Worm (Caenorhabditis elegans): ENCODE results near the gene W04H10.2.

Gene W04H10.2

ce11 chrII:587533-587932 lies 17.8 kb upstream of the W04H10.2 start, which contains the start of gene fbxb-34:
Gene fbxb-34 (plus strand): TSS chrII:587833.
- TF ChIP-seq snpc-1.2 (GFP tag; IDR thresholded peaks at IDR 0.05) = no peak

- no peak for TF ChIP-seq lin-1 (GFP tag; IDR thresholded peaks at IDR 0.05)
- no peak for TF ChIP-seq lir-3 (tag; optimal IDR thresholded peaks at IDR 0.05)
- TF ChIP-seq nhr-76 (tag; optimal IDR thresholded peaks at IDR 0.05) = no peak
- no peak for TF ChIP-seq unc-39 (tag; optimal IDR thresholded peaks at IDR 0.05)
- TF ChIP-seq D1046.2 (GFP tag; IDR thresholded peaks at IDR 0.05) = no peak
- TF ChIP-seq zip-2 (tag; optimal IDR thresholded peaks at IDR 0.05) = no peak
- no peak for TF ChIP-seq zag-1 (tag; optimal IDR thresholded peaks at IDR 0.05)
Observed at ce11 chrII:591110-591509, 14.3 kb upstream of the W04H10.2 start, which contains the start of gene W08F4.10. Gene W08F4.10 (minus strand): TSS chrII:591210.

ce11 chrII:593221-593620 lies 12.1 kb upstream of the W04H10.2 start, which contains the start of gene W08F4.1:
Gene W08F4.1 (plus strand): TSS chrII:593521.
- peak; percentile 35; the same call in 1 of the 2 replicates for TF ChIP-seq lin-38 (GFP tag; IDR thresholded peaks at IDR 0.05)

- TF ChIP-seq dmd-9 (GFP tag; IDR thresholded peaks at IDR 0.05) = no peak
- 0 out of 2 replicates have a peak, but pooled peaks have one; percentile 38 for TF ChIP-seq D1046.2 (GFP tag; IDR thresholded peaks at IDR 0.05)
- peak; percentile 96 for TF ChIP-seq aha-1 (tag)
Observed at ce11 chrII:596702-597101, 8.7 kb upstream of the W04H10.2 start.

- TF ChIP-seq hlh-30 (tag; optimal IDR thresholded peaks at IDR 0.05; ENCODE audit: insufficient read depth) (peak; percentile 88), nhr-41 (GFP tag; IDR thresholded peaks at IDR 0.05) (no peak), set-16 (GFP tag; IDR thresholded peaks at IDR 0.05) (no peak), dmd-6 (GFP tag; IDR thresholded peaks at IDR 0.05) (no peak), zfp-2 (tag; optimal IDR thresholded peaks at IDR 0.05) (no peak), gei-8 (GFP tag; optimal IDR thresholded peaks at IDR 0.05) (no peak), hlh-11 (tag; optimal IDR thresholded peaks at IDR 0.05) (peak; percentile 21), zip-2 (tag; optimal IDR thresholded peaks at IDR 0.05) (no peak), nhr-237 (tag; optimal IDR thresholded peaks at IDR 0.05) (no peak), lsy-2 (tag; optimal IDR thresholded peaks at IDR 0.05) (peak in 1 of 2 experiments; percentile 52), dmd-9 (GFP tag; IDR thresholded peaks at IDR 0.05) (no peak), unc-130 (GFP tag; optimal IDR thresholded peaks at IDR 0.05) (no peak), T20F7.1 (GFP tag; optimal IDR thresholded peaks at IDR 0.05) (no peak), F37D6.2 (tag; optimal IDR thresholded peaks at IDR 0.05) (no peak), zfp-3 (GFP tag; conservative IDR thresholded peaks at IDR 0.05) (no peak), ceh-20 (GFP tag; IDR thresholded peaks at IDR 0.05) (no peak), pha-4 (GFP tag; IDR thresholded peaks at IDR 0.05) (no peak), pha-4 (tag; optimal IDR thresholded peaks at IDR 0.05) (peak; percentile 70), mes-2 (tag; optimal IDR thresholded peaks at IDR 0.05; ENCODE audit: poor library complexity, severe bottlenecking) (peak; percentile 51), daf-12 (tag; optimal IDR thresholded peaks at IDR 0.05) (no peak), hmg-1.1 (GFP tag; IDR thresholded peaks at IDR 0.05) (peak; percentile 17; the same call in 1 of the 2 replicates), T26A8.4 (GFP tag; IDR thresholded peaks at IDR 0.05) (no peak), mep-1 (tag; optimal IDR thresholded peaks at IDR 0.05) (peak; percentile 42), dpl-1 (GFP tag; optimal IDR thresholded peaks at IDR 0.05) (no peak), attf-4 (tag; optimal IDR thresholded peaks at IDR 0.05) (no peak), dve-1 (tag; optimal IDR thresholded peaks at IDR 0.05; ENCODE audit: insufficient read depth) (peak; percentile 67), mdt-29 (GFP tag; IDR thresholded peaks at IDR 0.05) (no peak), jun-1 (tag; optimal IDR thresholded peaks at IDR 0.05) (no peak), lim-7 (GFP tag; IDR thresholded peaks at IDR 0.05) (no peak), mdl-1 (tag; optimal IDR thresholded peaks at IDR 0.05) (peak in 1 of 2 experiments; percentile 79), sdz-12 (GFP tag; optimal IDR thresholded peaks at IDR 0.05) (no peak), aha-1 (tag) (no peak)
Observed at ce11 chrII:601305-601704, 4.1 kb upstream of the W04H10.2 start.
